Fruit fly (Drosophila melanogaster): ENCODE data around the gene CG1578.

CG1578 gene

DNA sequence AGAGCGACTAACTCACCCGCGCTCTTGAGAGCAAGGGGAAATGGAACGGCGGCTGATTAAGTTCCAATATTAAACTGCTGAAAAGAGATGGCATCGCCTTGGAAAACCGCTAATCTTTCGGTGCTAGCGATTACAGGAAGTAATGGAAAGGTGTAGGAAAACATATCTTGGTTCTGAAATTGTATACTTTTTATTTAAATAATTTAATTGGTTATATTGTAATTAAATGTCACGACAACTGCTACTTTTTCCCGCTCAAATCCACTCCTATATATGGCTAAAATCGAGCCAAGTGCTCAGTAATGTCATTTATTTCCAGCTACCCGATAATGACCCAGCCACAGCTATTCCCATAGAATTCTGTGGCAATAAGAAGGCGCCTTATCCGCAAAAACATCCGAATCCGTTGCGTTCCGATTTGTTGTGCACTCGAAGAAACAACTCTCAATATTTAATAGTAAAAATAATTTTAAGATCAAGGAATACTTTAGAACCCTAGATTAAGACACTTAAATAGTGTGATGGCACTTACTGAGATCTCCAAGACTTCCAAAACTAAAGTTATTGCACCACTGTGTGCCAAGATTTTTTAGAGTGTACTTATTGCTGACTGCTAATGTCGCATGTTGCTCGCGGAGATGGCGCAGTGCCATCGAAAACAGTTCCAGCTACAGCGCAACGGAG is 28.0 kb downstream of the CG1578 start (continued):
- TF ChIP-seq CG2712 (tag; optimal IDR thresholded peaks at IDR 0.05), result peak; percentile 76
- peak; percentile 81 for TF ChIP-seq CG15269 (tag; optimal IDR thresholded peaks at IDR 0.05)
- TF ChIP-seq CG11093 (GFP tag; IDR thresholded peaks at IDR 0.05), result no peak
- TF ChIP-seq dan (GFP tag; IDR thresholded peaks at IDR 0.05), result 0 out of 2 replicates have a peak, but pooled peaks have one; percentile 25
- no peak for TF ChIP-seq Dip2 (GFP tag; IDR thresholded peaks at IDR 0.05)
- peak; percentile 62 for TF ChIP-seq tin (GFP tag; optimal IDR thresholded peaks at IDR 0.05)
- TF ChIP-seq nmo (GFP tag; optimal IDR thresholded peaks at IDR 0.05), result peak; percentile 71
- no peak for TF ChIP-seq CG14860 (GFP tag; IDR thresholded peaks at IDR 0.05; ENCODE audit: partially characterized antibody)
- no peak for TF ChIP-seq Spps (tag; optimal IDR thresholded peaks at IDR 0.05)
- no peak for TF ChIP-seq amos (GFP tag; IDR thresholded peaks at IDR 0.05; ENCODE audit: partially characterized antibody)
- no peak for TF ChIP-seq tna (GFP tag; IDR thresholded peaks at IDR 0.05; ENCODE audit: partially characterized antibody)
- peak; percentile 48 for TF ChIP-seq CG33213 (GFP tag; optimal IDR thresholded peaks at IDR 0.05)
- TF ChIP-seq CG16815 (GFP tag; optimal IDR thresholded peaks at IDR 0.05), result peak; percentile 48
- peak; percentile 22 for TF ChIP-seq CG8089 (GFP tag; optimal IDR thresholded peaks at IDR 0.05)
- peak; percentile 42; the same call in 1 of the 3 replicates for TF ChIP-seq B-H1 (GFP tag; IDR thresholded peaks at IDR 0.05)
- no peak for TF ChIP-seq pan (optimal IDR thresholded peaks at IDR 0.05)
- TF ChIP-seq pan (GFP tag; optimal IDR thresholded peaks at IDR 0.05 in 1 of 2, IDR thresholded peaks at IDR 0.05 in 1 of 2), result peak in 1 of 2 experiments; percentile 77
- TF ChIP-seq CG31365 (tag; optimal IDR thresholded peaks at IDR 0.05), result no peak
- TF ChIP-seq CG15514 (GFP tag; optimal IDR thresholded peaks at IDR 0.05), result peak; percentile 56
- peak; percentile 68 for TF ChIP-seq oc (tag; optimal IDR thresholded peaks at IDR 0.05)

- no peak for TF ChIP-seq bigmax (GFP tag; optimal IDR thresholded peaks at IDR 0.05)
- TF ChIP-seq Trl (optimal IDR thresholded peaks at IDR 0.05), result peak in 1 of 2 experiments; percentile 44
- no peak for TF ChIP-seq Trl (GFP tag; optimal IDR thresholded peaks at IDR 0.05)
- TF ChIP-seq yki (optimal IDR thresholded peaks at IDR 0.05), result no peak
- peak; percentile 13 for TF ChIP-seq sens (GFP tag)
- peak; percentile 52 for TF ChIP-seq scrt (GFP tag; optimal IDR thresholded peaks at IDR 0.05)
Measured at dm6 chrX:11787081-11787480, 29.3 kb downstream of the CG1578 start, which contains the start of gene Karl. Gene Karl (plus strand): TSS chrX:11787381.

DNA sequence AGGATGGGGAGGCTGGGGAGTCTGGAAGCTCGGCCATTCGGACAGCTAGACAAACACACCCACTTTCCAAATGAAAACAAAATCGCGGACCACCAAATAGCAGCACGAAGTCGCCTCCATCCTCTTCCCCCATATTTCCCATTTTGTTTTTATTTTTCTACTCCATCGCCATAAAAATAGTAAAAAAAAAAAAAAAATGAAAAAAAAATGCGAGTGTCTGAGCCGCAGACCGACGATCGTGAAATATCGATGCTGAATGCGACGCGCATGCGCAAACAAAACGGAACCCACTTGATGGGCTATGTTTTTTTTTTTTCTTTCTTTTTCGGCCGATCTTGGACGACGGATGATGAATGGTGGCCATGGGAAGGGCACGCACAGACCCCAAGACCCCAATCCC is 31.4 kb downstream of the CG1578 start:
- TF ChIP-seq Pdp1 (GFP tag; optimal IDR thresholded peaks at IDR 0.05), result no peak
- TF ChIP-seq nom (GFP tag; optimal IDR thresholded peaks at IDR 0.05), result peak; percentile 81
- peak; percentile 28; the same call in 1 of the 2 replicates for TF ChIP-seq Drgx (GFP tag; IDR thresholded peaks at IDR 0.05)
- no peak for TF ChIP-seq wek (GFP tag; optimal IDR thresholded peaks at IDR 0.05)
- TF ChIP-seq sqz (GFP tag; optimal IDR thresholded peaks at IDR 0.05), result peak; percentile 11

DNA sequence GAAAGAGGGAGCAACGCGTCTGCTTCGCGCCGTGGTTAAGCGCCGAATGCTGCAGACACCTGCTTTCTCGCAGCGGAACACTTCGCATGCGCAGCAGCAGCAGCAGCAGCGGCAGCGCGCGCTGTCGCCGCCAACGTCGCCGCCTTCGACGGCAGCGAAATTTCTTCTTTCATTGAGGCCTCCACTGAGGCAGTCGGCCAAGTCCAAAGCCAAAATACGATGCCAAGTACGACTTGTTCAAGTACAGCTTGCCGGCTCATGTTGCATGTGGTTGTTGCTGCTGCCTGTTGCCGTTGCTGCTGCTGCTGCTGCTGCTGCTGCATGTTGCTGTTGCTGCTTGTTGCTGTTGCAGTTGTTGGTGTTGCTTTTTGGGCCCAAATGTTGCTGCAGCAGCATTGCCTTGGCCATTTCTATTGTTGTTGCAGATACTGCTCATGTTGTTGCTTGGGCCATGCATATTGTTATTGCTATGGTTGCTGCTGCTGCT is 37.6 kb downstream of the CG1578 start, which contains the start of gene dy:
dy (minus strand) TSS at position 51 of the 487 bp plus-strand sequence.
- TF ChIP-seq ind (GFP tag; optimal IDR thresholded peaks at IDR 0.05) (no peak), CG18599 (GFP tag; optimal IDR thresholded peaks at IDR 0.05) (no peak), Ets65A (GFP tag) (peak; percentile 61), exex (tag; optimal IDR thresholded peaks at IDR 0.05) (no peak)

Data from whole organism, embryonic.